Worm (Caenorhabditis elegans) whole organism, L1 larva: Measurements from ENCODE around the gene btb-6.

ENCODE experiments used
- F16B12.6 ChIP-seq: fragments of 150-350 bp; optimal IDR thresholded peaks from 2 replicates; lab custom pipeline; 2014; ENCODE audit warnings: missing biosample characterization, missing genetic modification characterization
- blmp-1 ChIP-seq: fragments of 150-350 bp; optimal IDR thresholded peaks from 2 replicates; lab custom pipeline; 2014; ENCODE audit warnings: missing biosample characterization, missing genetic modification characterization
- dsc-1 ChIP-seq: sonication (generic microtip); optimal IDR thresholded peaks from 2 replicates; lab custom pipeline; 2016; ENCODE audit warnings: mild to moderate bottlenecking, missing genetic modification characterization, missing compliant biosample characterization
- jun-1 ChIP-seq: fragments of 150-350 bp; optimal IDR thresholded peaks from 2 replicates; lab custom pipeline; 2014; ENCODE audit warnings: missing biosample characterization, missing genetic modification reagents, missing genetic modification characterization
- lin-15B ChIP-seq: fragments of 150-350 bp; sonication (generic microtip); optimal IDR thresholded peaks from 3 replicates; lab custom pipeline; 2014; ENCODE audit warnings: missing biosample characterization, missing genetic modification characterization
- lsy-2 ChIP-seq, 2 experiments: fragments of 150-350 bp; optimal IDR thresholded peaks; 2 replicates each; lab custom pipeline; 2014; ENCODE audit warnings: missing biosample characterization in 2 of 2, missing genetic modification characterization in 2 of 2
- nhr-237 ChIP-seq: fragments of 150-350 bp; optimal IDR thresholded peaks from 2 replicates; lab custom pipeline; 2014; ENCODE audit warnings: missing biosample characterization, missing genetic modification characterization
- nhr-85 ChIP-seq: sonication (generic microtip); peaks from one replicate; lab custom pipeline; 2016; ENCODE audit warnings: missing genetic modification characterization, inconsistent platforms, missing compliant biosample characterization
- unc-86 ChIP-seq: sonication (generic microtip); optimal IDR thresholded peaks from 2 replicates; lab custom pipeline; 2016; ENCODE audit warnings: missing genetic modification characterization, missing compliant biosample characterization

DNA sequence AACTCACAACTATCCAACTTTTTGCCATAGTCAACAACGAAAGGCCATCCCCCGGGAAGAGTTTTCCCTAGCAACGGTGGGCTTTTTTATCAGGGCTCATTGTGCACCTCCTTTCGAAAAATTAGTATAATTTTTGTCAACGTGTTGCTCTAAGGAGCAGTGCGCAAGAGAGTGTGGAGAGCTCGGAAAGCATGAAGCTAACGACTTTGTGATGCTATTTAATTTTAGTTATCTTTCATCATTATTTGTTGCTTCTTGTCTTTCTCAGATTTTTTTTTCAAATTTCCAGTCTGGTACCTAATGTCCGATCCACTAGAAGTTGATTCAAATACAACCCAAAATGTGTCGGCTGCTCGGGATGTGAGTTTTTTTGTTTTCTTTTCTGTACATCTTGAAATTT lies 15.0 kb downstream of the btb-6 start, which contains the start of gene ceh-81:
- no peak for TF ChIP-seq unc-86 (tag; lab: Kevin White, UChicago)
- TF ChIP-seq nhr-85 = no peak
- no peak for TF ChIP-seq F16B12.6
- no peak for TF ChIP-seq nhr-237 (tag; lab: Kevin White, UChicago)
- TF ChIP-seq blmp-1 (tag; lab: Kevin White, UChicago) = no peak
- no peak for TF ChIP-seq jun-1 (tag; lab: Kevin White, UChicago)
- no peak for TF ChIP-seq lsy-2 (tag; optimal IDR thresholded peaks at IDR 0.05; lab: Kevin White, UChicago)
- no peak for TF ChIP-seq dsc-1 (tag; lab: Kevin White, UChicago)
- no peak for TF ChIP-seq lin-15B (tag; lab: Kevin White, UChicago)
